Worm (Caenorhabditis elegans): ENCODE data around the gene sao-1.

- TF ChIP-seq dao-5 (tag; optimal IDR thresholded peaks at IDR 0.05) (no peak), him-1 (tag; optimal IDR thresholded peaks at IDR 0.05) (no peak), W03F9.2 (tag; optimal IDR thresholded peaks at IDR 0.05) (no peak)
These were observed 40.6 kb downstream of the sao-1 start for ce11 chrV:14004342-14004741.
